Fruit fly (Drosophila melanogaster) whole organism, adult: Measurements from ENCODE around the gene Rhau.

Experiments
- CG14711 ChIP-seq: fragments of 200-800 bp; sonication (Bioruptor generic); optimal IDR thresholded peaks from 2 replicates; lab custom pipeline; 2018; ENCODE audit warnings: missing biosample characterization, mild to moderate bottlenecking, missing genetic modification characterization, moderate library complexity
- CG1620 ChIP-seq: fragments of 200-800 bp; sonication (Bioruptor generic); optimal IDR thresholded peaks from 2 replicates; lab custom pipeline; 2016; ENCODE audit warnings: missing biosample characterization, missing genetic modification characterization
- CG33017 ChIP-seq: fragments of 200-800 bp; sonication (Bioruptor generic); optimal IDR thresholded peaks from 2 replicates; lab custom pipeline; 2018; ENCODE audit warnings: missing biosample characterization, mild to moderate bottlenecking, missing genetic modification characterization, moderate library complexity
- CG7045 ChIP-seq: fragments of 200-800 bp; sonication (Bioruptor generic); optimal IDR thresholded peaks from 2 replicates; lab custom pipeline; 2017; ENCODE audit warnings: missing biosample characterization, mild to moderate bottlenecking, missing genetic modification characterization
- Clk ChIP-seq: fragments of 200-800 bp; sonication (Bioruptor generic); optimal IDR thresholded peaks from 2 replicates; lab custom pipeline; 2017; ENCODE audit warnings: missing biosample characterization, missing genetic modification characterization
- Mnt ChIP-seq: fragments of 200-800 bp; sonication (Bioruptor generic); optimal IDR thresholded peaks from 2 replicates; lab custom pipeline; 2016; ENCODE audit warnings: missing biosample characterization, mild to moderate bottlenecking, missing genetic modification characterization
- kay ChIP-seq: fragments of 200-800 bp; sonication (Bioruptor generic); peaks from one replicate; lab custom pipeline; 2016; ENCODE audit warnings: missing biosample characterization, missing genetic modification characterization, borderline replicate concordance
- ovo ChIP-seq: fragments of 200-800 bp; sonication (Bioruptor generic); optimal IDR thresholded peaks from 2 replicates; lab custom pipeline; 2016; ENCODE audit warnings: missing biosample characterization, missing genetic modification characterization
- tj ChIP-seq: fragments of 200-800 bp; sonication (Bioruptor generic); optimal IDR thresholded peaks from 3 replicates; lab custom pipeline; 2017; ENCODE audit warnings: missing biosample characterization, mild to moderate bottlenecking, missing genetic modification characterization, moderate library complexity
- toe ChIP-seq: fragments of 200-800 bp; sonication (Bioruptor generic); optimal IDR thresholded peaks from 2 replicates; lab custom pipeline; 2016; ENCODE audit warnings: missing biosample characterization, missing genetic modification characterization

dm6 chr2L:20802839-20803238 lies 45.1 kb upstream of the Rhau start:
- no peak for TF ChIP-seq CG14711 (tag; lab: Kevin White, UChicago)
- no peak for TF ChIP-seq tj
- TF ChIP-seq CG1620 (GFP tag; lab: Kevin White, UChicago), result no peak
- no peak for TF ChIP-seq kay (GFP tag; lab: Kevin White, UChicago)
- no peak for TF ChIP-seq Mnt
- TF ChIP-seq CG33017 (tag; lab: Kevin White, UChicago), result no peak
- no peak for TF ChIP-seq Clk
- TF ChIP-seq CG7045, result no peak
- TF ChIP-seq toe, result no peak
- TF ChIP-seq ovo (GFP tag; lab: Kevin White, UChicago), result no peak
